Worm (Caenorhabditis elegans) whole organism, midembryonic: Measurements from ENCODE around the gene vit-1.

Source experiments
- T22C8.4 ChIP-seq: fragments of 200-800 bp; sonication (Bioruptor generic); IDR thresholded peaks from 2 replicates; pipeline ENCODE4 v1.3.6; 2022; ENCODE audit warnings: missing genetic modification characterization, missing compliant biosample characterization
- cog-1 ChIP-seq: sonication (generic microtip); optimal IDR thresholded peaks from 2 replicates; lab custom pipeline; 2016; ENCODE audit warnings: missing genetic modification characterization, missing compliant biosample characterization
- flt-1 ChIP-seq: fragments of 200-800 bp; sonication (Bioruptor generic); IDR thresholded peaks from 2 replicates; pipeline ENCODE4 v1.3.6; 2022; ENCODE audit warnings: missing genetic modification characterization, missing compliant biosample characterization
- klf-2 ChIP-seq: fragments of 200-800 bp; sonication (Bioruptor generic); conservative IDR thresholded peaks from 2 replicates; pipeline ENCODE4 v1.3.6; 2022; ENCODE audit warnings: missing genetic modification reagents, missing genetic modification characterization, missing compliant biosample characterization
- med-1 ChIP-seq: sonication (generic microtip); optimal IDR thresholded peaks from 2 replicates; lab custom pipeline; 2017; ENCODE audit warnings: missing genetic modification characterization, mild to moderate bottlenecking, missing compliant biosample characterization, antibody characterized with exemption, missing genetic modification reagents; ENCODE audit not compliant: insufficient read depth
- ref-1 ChIP-seq: fragments of 200-800 bp; sonication (Bioruptor generic); conservative IDR thresholded peaks from 2 replicates; pipeline ENCODE4 v1.3.6; 2022; ENCODE audit warnings: missing genetic modification reagents, missing genetic modification characterization, missing compliant biosample characterization
- tab-1 ChIP-seq: fragments of 200-800 bp; sonication (Bioruptor generic); IDR thresholded peaks from 2 replicates; pipeline ENCODE4 v1.3.6; 2022; ENCODE audit warnings: missing genetic modification characterization, missing compliant biosample characterization
- ztf-23 ChIP-seq: fragments of 200-800 bp; sonication (Bioruptor generic); IDR thresholded peaks from 2 replicates; pipeline ENCODE4 v1.3.6; 2022; ENCODE audit warnings: missing genetic modification reagents, missing genetic modification characterization, missing compliant biosample characterization
- ztf-29 ChIP-seq: fragments of 200-800 bp; sonication (Bioruptor generic); IDR thresholded peaks from 2 replicates; pipeline ENCODE4 v1.3.6; 2022; ENCODE audit warnings: missing genetic modification reagents, missing genetic modification characterization, missing compliant biosample characterization

The vit-1 gene

ce11 chrX:7736171-7736570, 8.5 kb downstream of the vit-1 start, which contains the start of gene set-12:
Gene set-12, minus strand, starts transcription at chrX:7736271.
- TF ChIP-seq flt-1 (GFP tag; lab: Robert Waterston, UW) (no peak), tab-1 (GFP tag; lab: Robert Waterston, UW) (no peak), ztf-29 (GFP tag; lab: Robert Waterston, UW) (no peak), klf-2 (GFP tag; lab: Robert Waterston, UW) (no peak), med-1 (GFP tag; lab: Kevin White, UChicago) (no peak), ztf-23 (GFP tag; lab: Robert Waterston, UW) (no peak), T22C8.4 (GFP tag; lab: Robert Waterston, UW) (no peak), ref-1 (GFP tag; lab: Robert Waterston, UW) (no peak)

- TF ChIP-seq T22C8.4 (GFP tag; lab: Robert Waterston, UW) (no peak), ztf-29 (GFP tag; lab: Robert Waterston, UW) (no peak), med-1 (GFP tag; lab: Kevin White, UChicago) (no peak), tab-1 (GFP tag; lab: Robert Waterston, UW) (no peak), klf-2 (GFP tag; lab: Robert Waterston, UW) (no peak), cog-1 (tag; lab: Kevin White, UChicago) (no peak), flt-1 (GFP tag; lab: Robert Waterston, UW) (no peak), ztf-23 (GFP tag; lab: Robert Waterston, UW) (no peak), ref-1 (GFP tag; lab: Robert Waterston, UW) (no peak)
Observed at ce11 chrX:7739353-7739752, 11.7 kb downstream of the vit-1 start, which contains the start of gene K09F5.1. Gene K09F5.1, plus strand, starts transcription at chrX:7739653.

ce11 chrX:7743939-7744338, 16.2 kb downstream of the vit-1 start, which contains the start of gene ref-2:
Gene ref-2, plus strand, starts transcription at chrX:7744239.
- no peak for TF ChIP-seq cog-1 (tag; lab: Kevin White, UChicago)
- TF ChIP-seq T22C8.4 (GFP tag; lab: Robert Waterston, UW): no peak
- TF ChIP-seq med-1 (GFP tag; lab: Kevin White, UChicago): no peak
- TF ChIP-seq ztf-23 (GFP tag; lab: Robert Waterston, UW): no peak
- TF ChIP-seq tab-1 (GFP tag; lab: Robert Waterston, UW): no peak
- TF ChIP-seq flt-1 (GFP tag; lab: Robert Waterston, UW): no peak
- TF ChIP-seq ztf-29 (GFP tag; lab: Robert Waterston, UW): no peak
- no peak for TF ChIP-seq ref-1 (GFP tag; lab: Robert Waterston, UW)
- TF ChIP-seq klf-2 (GFP tag; lab: Robert Waterston, UW): no peak

DNA sequence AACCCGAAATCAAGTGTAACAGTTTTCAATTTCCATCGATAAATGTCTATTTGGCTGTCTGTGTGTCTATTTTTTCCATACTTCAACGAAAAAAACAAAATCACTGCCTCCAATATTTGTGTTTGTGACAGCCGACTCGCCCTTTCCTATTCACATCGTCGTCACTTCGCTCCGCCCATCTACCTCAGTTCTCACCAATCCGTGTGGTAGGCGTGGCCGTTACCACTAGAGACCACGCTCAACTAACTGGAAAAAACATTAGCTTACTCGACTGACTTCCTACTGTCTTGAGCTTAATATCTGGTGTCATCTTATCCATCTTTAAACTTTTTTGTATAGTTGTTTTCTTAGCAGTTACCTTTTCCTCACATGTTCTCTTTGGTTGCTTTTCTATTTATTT, 17.7 kb downstream of the vit-1 start:
- TF ChIP-seq med-1 (GFP tag; lab: Kevin White, UChicago) (no peak), klf-2 (GFP tag; lab: Robert Waterston, UW) (no peak), ref-1 (GFP tag; lab: Robert Waterston, UW) (no peak), ztf-23 (GFP tag; lab: Robert Waterston, UW) (no peak), T22C8.4 (GFP tag; lab: Robert Waterston, UW) (no peak), cog-1 (tag; lab: Kevin White, UChicago) (no peak), ztf-29 (GFP tag; lab: Robert Waterston, UW) (no peak), tab-1 (GFP tag; lab: Robert Waterston, UW) (no peak), flt-1 (GFP tag; lab: Robert Waterston, UW) (no peak)

- TF ChIP-seq tab-1 (GFP tag; lab: Robert Waterston, UW): no peak
- no peak for TF ChIP-seq T22C8.4 (GFP tag; lab: Robert Waterston, UW)
- TF ChIP-seq flt-1 (GFP tag; lab: Robert Waterston, UW): no peak
- no peak for TF ChIP-seq ref-1 (GFP tag; lab: Robert Waterston, UW)
- TF ChIP-seq med-1 (GFP tag; lab: Kevin White, UChicago): no peak
- no peak for TF ChIP-seq ztf-29 (GFP tag; lab: Robert Waterston, UW)
- no peak for TF ChIP-seq klf-2 (GFP tag; lab: Robert Waterston, UW)
- no peak for TF ChIP-seq cog-1 (tag; lab: Kevin White, UChicago)
- TF ChIP-seq ztf-23 (GFP tag; lab: Robert Waterston, UW): no peak
Observed at ce11 chrX:7750084-7750483, 22.4 kb downstream of the vit-1 start.

DNA sequence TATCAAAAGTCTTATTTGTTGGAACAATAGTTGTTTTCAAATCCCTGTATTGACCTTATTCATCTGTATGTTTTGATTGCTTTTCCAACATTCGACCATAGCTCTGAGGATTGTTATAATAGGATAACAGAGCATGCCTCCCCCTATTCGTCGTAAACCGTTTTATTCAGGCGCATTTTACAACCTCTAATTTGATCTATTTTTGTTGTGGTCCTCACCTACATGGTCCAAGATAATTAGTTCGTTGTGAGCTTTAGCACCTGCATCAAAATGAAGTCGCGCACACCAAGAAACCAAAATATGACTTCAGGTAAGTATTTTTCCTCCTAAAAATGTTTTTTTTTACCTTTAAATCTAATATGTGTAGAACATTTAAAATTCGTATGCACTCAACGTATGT, 25.1 kb downstream of the vit-1 start, which contains the start of gene deg-1:
deg-1 (plus strand) TSS at position 301 of the 400 bp plus-strand sequence.
- TF ChIP-seq ref-1 (GFP tag; lab: Robert Waterston, UW) (no peak), ztf-23 (GFP tag; lab: Robert Waterston, UW) (no peak), med-1 (GFP tag; lab: Kevin White, UChicago) (no peak), klf-2 (GFP tag; lab: Robert Waterston, UW) (no peak), flt-1 (GFP tag; lab: Robert Waterston, UW) (no peak), ztf-29 (GFP tag; lab: Robert Waterston, UW) (no peak), tab-1 (GFP tag; lab: Robert Waterston, UW) (no peak), T22C8.4 (GFP tag; lab: Robert Waterston, UW) (no peak), cog-1 (tag; lab: Kevin White, UChicago) (no peak)

- TF ChIP-seq tab-1 (GFP tag; lab: Robert Waterston, UW): 0 out of 2 replicates have a peak, but pooled peaks have one; percentile 31
- 0 out of 2 replicates have a peak, but pooled peaks have one; percentile 10 for TF ChIP-seq ztf-23 (GFP tag; lab: Robert Waterston, UW)
- no peak for TF ChIP-seq ref-1 (GFP tag; lab: Robert Waterston, UW)
- TF ChIP-seq flt-1 (GFP tag; lab: Robert Waterston, UW): 0 out of 2 replicates have a peak, but pooled peaks have one; percentile 26
Observed at ce11 chrX:7773714-7774318, 46.1 kb downstream of the vit-1 start.

DNA sequence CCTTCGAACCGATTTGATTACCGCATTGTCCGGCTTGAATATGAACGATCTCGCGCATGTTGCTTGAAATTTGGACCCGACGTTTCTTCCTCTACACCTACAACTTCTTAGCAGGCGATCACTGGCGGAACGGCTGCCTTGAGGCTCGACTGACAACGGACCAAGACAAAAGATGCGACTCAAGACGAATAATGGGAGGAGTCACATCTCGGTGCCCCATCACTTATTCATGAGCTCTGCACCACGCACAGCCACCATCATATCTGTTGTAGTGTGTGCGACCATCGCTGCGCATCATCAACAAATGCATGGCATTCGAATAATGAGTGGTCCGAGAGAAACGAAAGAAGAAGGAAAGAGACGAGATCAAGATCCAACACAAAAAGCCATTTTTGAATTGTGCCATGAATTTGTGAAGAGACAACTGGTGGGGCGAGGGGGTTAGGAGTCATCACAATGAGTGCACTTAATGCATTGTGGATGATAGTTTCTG, 48.9 kb downstream of the vit-1 start, which contains the start of gene mec-7:
mec-7 (minus strand) TSS at position 181 of the 493 bp plus-strand sequence.
- TF ChIP-seq med-1 (GFP tag; lab: Kevin White, UChicago) (no peak), T22C8.4 (GFP tag; lab: Robert Waterston, UW) (no peak), ztf-29 (GFP tag; lab: Robert Waterston, UW) (no peak), ztf-23 (GFP tag; lab: Robert Waterston, UW) (no peak), flt-1 (GFP tag; lab: Robert Waterston, UW) (no peak), tab-1 (GFP tag; lab: Robert Waterston, UW) (no peak), cog-1 (tag; lab: Kevin White, UChicago) (no peak), ref-1 (GFP tag; lab: Robert Waterston, UW) (no peak), klf-2 (GFP tag; lab: Robert Waterston, UW) (no peak)
